Worm (Caenorhabditis elegans): ENCODE data around the gene R02D5.1.

R02D5.1 gene

DNA sequence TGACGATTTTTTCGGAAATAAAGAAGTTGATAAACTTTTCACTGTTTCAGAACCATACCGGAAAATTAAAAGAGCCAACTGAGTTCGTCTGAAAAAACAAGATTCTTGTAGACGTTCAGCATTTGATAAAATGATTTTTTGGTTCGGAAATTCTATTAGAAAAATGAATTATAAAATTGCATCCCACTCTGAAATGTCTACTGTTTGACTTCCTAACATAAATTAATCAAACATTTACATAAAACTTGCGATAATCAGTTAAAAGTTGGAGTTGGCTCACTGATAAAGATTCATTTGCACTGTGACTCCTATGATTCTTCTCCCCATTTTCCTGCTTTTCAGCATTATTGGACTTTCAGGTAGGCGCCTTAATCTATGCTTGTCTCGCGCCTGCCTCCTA is 39.1 kb upstream of the R02D5.1 start, which contains the start of gene clec-57:
clec-57 (plus strand) TSS at position 301 of the 400 bp plus-strand sequence.
- TF ChIP-seq egl-27 (tag; optimal IDR thresholded peaks at IDR 0.05) (no peak), ztf-11 (tag; optimal IDR thresholded peaks at IDR 0.05) (no peak), fkh-10 (GFP tag; optimal IDR thresholded peaks at IDR 0.05) (no peak), nhr-12 (tag; optimal IDR thresholded peaks at IDR 0.05) (no peak), mml-1 (tag; optimal IDR thresholded peaks at IDR 0.05) (no peak), elt-3 (tag; optimal IDR thresholded peaks at IDR 0.05) (no peak), jun-1 (tag; optimal IDR thresholded peaks at IDR 0.05) (no peak), ztf-4 (tag; optimal IDR thresholded peaks at IDR 0.05) (no peak), nhr-67 (tag; optimal IDR thresholded peaks at IDR 0.05) (no peak), aly-2 (tag; optimal IDR thresholded peaks at IDR 0.05) (no peak), nhr-25 (tag; optimal IDR thresholded peaks at IDR 0.05) (no peak), nhr-11 (tag; optimal IDR thresholded peaks at IDR 0.05) (no peak), fos-1 (tag; optimal IDR thresholded peaks at IDR 0.05) (no peak)

DNA sequence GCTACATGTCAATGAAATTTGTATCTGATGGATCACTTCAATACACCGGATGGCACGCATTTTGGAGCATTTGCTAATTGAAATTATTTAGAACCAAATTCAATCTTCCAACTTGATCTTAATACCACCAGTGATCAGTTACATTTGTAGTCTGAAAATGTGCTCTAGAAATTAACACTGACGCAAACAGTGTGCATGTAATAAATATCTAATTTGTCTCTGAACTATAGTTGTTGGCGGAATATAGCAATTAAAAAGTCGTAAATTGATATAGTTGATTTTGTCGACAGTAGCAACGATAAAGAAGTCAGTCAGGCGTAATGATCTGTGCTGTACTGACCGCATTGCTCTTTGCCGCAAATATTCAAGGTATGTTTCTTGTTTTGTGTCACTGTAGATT is 35.8 kb upstream of the R02D5.1 start, which contains the start of gene clec-227:
clec-227 (plus strand) TSS at position 301 of the 400 bp plus-strand sequence.
- TF ChIP-seq eor-1 (tag; optimal IDR thresholded peaks at IDR 0.05) = no peak
- TF ChIP-seq nhr-23 (tag; optimal IDR thresholded peaks at IDR 0.05) = no peak

DNA sequence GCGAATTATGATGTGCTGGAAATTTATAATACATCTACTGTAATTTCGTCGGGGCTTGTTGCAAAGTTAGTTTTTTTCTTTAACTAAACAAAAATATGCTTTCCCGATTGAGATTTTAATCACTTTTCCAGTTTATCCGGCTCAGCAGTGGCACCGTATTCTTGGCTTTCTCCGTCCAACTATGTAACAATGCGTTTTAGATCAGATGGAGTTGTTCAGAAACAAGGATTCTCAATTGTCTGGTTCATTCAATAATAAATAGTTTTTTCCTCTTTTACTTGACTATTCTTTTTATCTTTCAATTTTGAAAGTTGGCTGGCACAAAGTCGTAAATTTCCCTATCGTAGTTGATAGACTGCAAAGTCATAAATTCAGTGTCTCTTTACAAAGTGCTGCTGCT is 34.0 kb upstream of the R02D5.1 start, which contains the start of gene clec-56:
clec-56 (plus strand) TSS at position 301 of the 400 bp plus-strand sequence.
- TF ChIP-seq nhr-25 (tag; optimal IDR thresholded peaks at IDR 0.05) (no peak), pqm-1 (tag; optimal IDR thresholded peaks at IDR 0.05) (peak; percentile 5), elt-2 (tag; optimal IDR thresholded peaks at IDR 0.05) (peak; percentile 38)

DNA sequence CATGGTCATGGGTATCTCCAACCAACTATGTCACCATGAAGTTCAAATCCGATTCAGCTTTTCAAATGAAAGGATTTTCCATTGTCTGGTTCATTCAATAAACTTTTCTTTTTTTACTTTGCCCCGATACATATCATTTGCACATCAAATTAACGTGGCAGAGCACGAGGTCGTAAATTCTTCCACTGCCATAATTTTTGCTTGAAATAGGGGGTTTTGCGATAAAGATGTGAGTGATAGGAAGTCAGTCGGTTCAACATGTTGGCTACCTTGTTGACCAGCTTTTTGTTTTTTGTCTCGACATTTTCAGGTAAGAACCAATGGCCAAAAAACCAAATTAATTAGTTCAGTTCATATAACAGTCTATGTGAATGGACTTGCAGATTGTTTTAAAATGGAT is 31.4 kb upstream of the R02D5.1 start, which contains the start of gene clec-54:
clec-54 (plus strand) TSS at position 224 of the 400 bp plus-strand sequence.
- TF ChIP-seq lin-39 (tag; optimal IDR thresholded peaks at IDR 0.05) = no peak
- peak; percentile 5 for TF ChIP-seq pqm-1 (tag; optimal IDR thresholded peaks at IDR 0.05)
- TF ChIP-seq ztf-11 (tag; optimal IDR thresholded peaks at IDR 0.05) = no peak
- no peak for TF ChIP-seq fkh-2 (tag; optimal IDR thresholded peaks at IDR 0.05)
- TF ChIP-seq elt-2 (tag; optimal IDR thresholded peaks at IDR 0.05) = peak; percentile 48

DNA sequence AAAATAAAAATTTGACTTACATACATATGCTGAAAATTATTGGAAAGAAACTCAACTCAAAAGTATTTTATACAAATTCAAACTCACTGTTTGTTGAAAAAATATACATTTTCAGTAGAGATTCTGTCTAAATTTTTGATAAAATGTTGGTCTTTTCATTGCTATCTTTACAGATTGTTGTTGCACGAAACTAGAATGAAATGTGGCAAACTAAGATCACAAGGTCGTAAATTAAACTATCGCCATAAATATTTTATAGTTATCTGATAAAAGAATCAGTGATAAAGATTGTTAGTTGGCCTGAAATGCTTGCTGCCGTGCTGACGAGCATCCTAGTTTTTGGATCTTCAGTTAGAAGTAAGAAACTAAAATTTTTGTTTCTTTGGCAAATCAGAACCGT is 29.1 kb upstream of the R02D5.1 start, which contains the start of gene clec-55:
clec-55 (plus strand) TSS at position 301 of the 400 bp plus-strand sequence.
- peak; percentile 44 for TF ChIP-seq elt-2 (tag; optimal IDR thresholded peaks at IDR 0.05)
- no peak for TF ChIP-seq skn-1 (tag; optimal IDR thresholded peaks at IDR 0.05)
- no peak for TF ChIP-seq pha-4 (tag; optimal IDR thresholded peaks at IDR 0.05)

- TF ChIP-seq zag-1 (tag; optimal IDR thresholded peaks at IDR 0.05) = no peak
- TF ChIP-seq ceh-28 (tag; optimal IDR thresholded peaks at IDR 0.05) = no peak
- no peak for TF ChIP-seq aly-2 (tag; optimal IDR thresholded peaks at IDR 0.05)
- TF ChIP-seq ceh-82 (tag; optimal IDR thresholded peaks at IDR 0.05) = no peak
- TF ChIP-seq lin-15B (tag; optimal IDR thresholded peaks at IDR 0.05) = no peak
- no peak for TF ChIP-seq pha-4 (tag; optimal IDR thresholded peaks at IDR 0.05)
- TF ChIP-seq pqm-1 (tag; optimal IDR thresholded peaks at IDR 0.05) = no peak
- no peak for TF ChIP-seq nhr-67 (tag; optimal IDR thresholded peaks at IDR 0.05)
Measured at ce11 chrV:14480533-14480932, 27.5 kb upstream of the R02D5.1 start.

DNA sequence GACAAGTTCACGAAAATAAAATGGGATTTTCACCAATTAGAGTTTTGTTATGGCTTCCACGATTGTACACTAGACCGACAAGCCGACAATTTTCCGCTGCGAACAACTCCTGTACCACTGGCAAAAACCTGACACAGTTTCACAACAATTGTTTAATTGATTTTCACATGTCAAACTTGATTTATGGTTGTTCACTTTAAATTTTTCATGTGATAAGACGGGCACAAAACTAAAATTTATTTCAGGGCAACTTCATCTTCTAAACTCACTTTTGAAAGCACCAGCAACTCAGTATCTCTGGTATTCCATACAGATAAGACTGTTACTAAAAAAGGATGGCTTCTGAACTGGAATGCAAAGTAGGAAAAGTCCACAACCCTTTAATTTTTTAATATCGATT is 26.6 kb upstream of the R02D5.1 start, which contains the start of gene R02D5.7:
R02D5.7 (minus strand) TSS at position 101 of the 400 bp plus-strand sequence.
- TF ChIP-seq lin-39 (tag; optimal IDR thresholded peaks at IDR 0.05) (no peak), elt-2 (tag; optimal IDR thresholded peaks at IDR 0.05) (peak; percentile 8)

DNA sequence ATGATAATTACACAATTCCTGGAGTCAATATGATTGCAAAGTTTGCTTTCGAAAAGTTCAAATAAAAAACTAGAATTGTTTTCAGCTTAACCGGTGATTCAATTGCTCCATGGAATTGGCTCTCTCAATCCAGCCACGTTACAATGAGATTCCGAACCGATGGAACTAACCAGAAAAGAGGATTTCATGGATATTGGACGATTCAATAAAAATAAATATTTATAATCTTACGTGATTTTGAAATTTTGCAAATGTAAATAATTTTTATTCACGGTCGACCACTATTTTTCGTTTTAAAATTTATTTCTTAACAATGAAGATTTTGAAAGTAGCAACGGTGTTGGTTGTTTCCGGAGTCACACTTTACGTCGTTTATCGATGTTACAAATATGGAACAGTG is 26.1 kb upstream of the R02D5.1 start, which contains the start of gene R02D5.10:
R02D5.10 (plus strand) TSS at position 301 of the 400 bp plus-strand sequence.
- TF ChIP-seq unc-62 (GFP tag; optimal IDR thresholded peaks at IDR 0.05) (no peak), pha-4 (tag; optimal IDR thresholded peaks at IDR 0.05) (no peak), jun-1 (tag; optimal IDR thresholded peaks at IDR 0.05) (no peak), sea-2 (GFP tag; optimal IDR thresholded peaks at IDR 0.05) (no peak), ceh-82 (tag; optimal IDR thresholded peaks at IDR 0.05) (no peak), nhr-67 (tag; optimal IDR thresholded peaks at IDR 0.05) (no peak), ceh-16 (tag; optimal IDR thresholded peaks at IDR 0.05) (no peak), elt-1 (tag; optimal IDR thresholded peaks at IDR 0.05) (no peak), nhr-12 (tag; optimal IDR thresholded peaks at IDR 0.05) (no peak), hmg-11 (tag; optimal IDR thresholded peaks at IDR 0.05) (no peak)
